Fruit fly (Drosophila melanogaster): ENCODE data around the gene Cpr67B.

The Cpr67B gene

dm6 chr3L:9377198-9378035 is 27.2 kb upstream of the Cpr67B start, which contains the start of gene Hsp26 (continued):
- TF ChIP-seq her (GFP tag; optimal IDR thresholded peaks at IDR 0.05), result peak; percentile 87
- no peak for TF ChIP-seq Sry-β (GFP tag; optimal IDR thresholded peaks at IDR 0.05)
- peak; percentile 62 for TF ChIP-seq tx (GFP tag; optimal IDR thresholded peaks at IDR 0.05)
- peak; percentile 69 for TF ChIP-seq Max (GFP tag; optimal IDR thresholded peaks at IDR 0.05)
- peak; percentile 90 for TF ChIP-seq PHDP (tag; optimal IDR thresholded peaks at IDR 0.05)
- peak; percentile 53; the same call in 1 of the 2 replicates for TF ChIP-seq sim (GFP tag; IDR thresholded peaks at IDR 0.05)
- peak in 1 of 2 experiments; percentile 80 for TF ChIP-seq Eip74EF (GFP tag; optimal IDR thresholded peaks at IDR 0.05)
- no peak for TF ChIP-seq TFAM (GFP tag; optimal IDR thresholded peaks at IDR 0.05)
- peak; percentile 81 for TF ChIP-seq zfh1 (GFP tag; IDR thresholded peaks at IDR 0.05)
- TF ChIP-seq HLHmδ (GFP tag; optimal IDR thresholded peaks at IDR 0.05), result no peak
- TF ChIP-seq kni (GFP tag; optimal IDR thresholded peaks at IDR 0.05), result no peak
- peak; percentile 53; the same call in 1 of the 2 replicates for TF ChIP-seq Oaz (GFP tag; IDR thresholded peaks at IDR 0.05)
- TF ChIP-seq phol (tag; optimal IDR thresholded peaks at IDR 0.05), result peak; percentile 75
- peak; percentile 83 for TF ChIP-seq disco-r (GFP tag; optimal IDR thresholded peaks at IDR 0.05)
- peak; percentile 80 for TF ChIP-seq CG10209 (GFP tag; optimal IDR thresholded peaks at IDR 0.05)
- TF ChIP-seq CG11085 (GFP tag; IDR thresholded peaks at IDR 0.05), result 0 out of 2 replicates have a peak, but pooled peaks have one; percentile 23
- TF ChIP-seq vvl (GFP tag; IDR thresholded peaks at IDR 0.05), result peak; percentile 96
- TF ChIP-seq CG10274 (GFP tag; optimal IDR thresholded peaks at IDR 0.05), result peak; percentile 3
- TF ChIP-seq Trl (optimal IDR thresholded peaks at IDR 0.05), result peak; percentile 81 to 97
- TF ChIP-seq Trl (GFP tag; optimal IDR thresholded peaks at IDR 0.05), result peak; percentile 94
- TF ChIP-seq Deaf1 (tag; optimal IDR thresholded peaks at IDR 0.05), result peak; percentile 71
- peak; percentile 46 for TF ChIP-seq CG30020 (tag; optimal IDR thresholded peaks at IDR 0.05)
- TF ChIP-seq HHEX (GFP tag; optimal IDR thresholded peaks at IDR 0.05), result peak; percentile 72
- TF ChIP-seq peb (GFP tag; IDR thresholded peaks at IDR 0.05), result peak; percentile 72
- TF ChIP-seq insv (GFP tag; optimal IDR thresholded peaks at IDR 0.05), result no peak
- peak; percentile 86 for TF ChIP-seq CG7839 (tag; optimal IDR thresholded peaks at IDR 0.05)
- no peak for TF ChIP-seq sna (GFP tag; IDR thresholded peaks at IDR 0.05; ENCODE audit: partially characterized antibody)
- TF ChIP-seq CG10431 (GFP tag; optimal IDR thresholded peaks at IDR 0.05), result no peak
- TF ChIP-seq CG2116 (GFP tag; optimal IDR thresholded peaks at IDR 0.05), result peak; percentile 54
- TF ChIP-seq CG8944 (GFP tag; optimal IDR thresholded peaks at IDR 0.05), result peak; percentile 82
- TF ChIP-seq toy (GFP tag; IDR thresholded peaks at IDR 0.05), result no peak
- no peak for TF ChIP-seq Hey (tag; optimal IDR thresholded peaks at IDR 0.05)
- TF ChIP-seq Dll (GFP tag; IDR thresholded peaks at IDR 0.05; ENCODE audit: partially characterized antibody), result peak; percentile 30; the same call in 2 of the 4 replicates
- peak; percentile 79 for TF ChIP-seq chn (GFP tag; optimal IDR thresholded peaks at IDR 0.05)
- TF ChIP-seq psq (GFP tag; optimal IDR thresholded peaks at IDR 0.05), result peak; percentile 64
- peak; percentile 74 for TF ChIP-seq CG10147 (GFP tag; optimal IDR thresholded peaks at IDR 0.05)
- TF ChIP-seq grn (GFP tag; optimal IDR thresholded peaks at IDR 0.05), result peak; percentile 18
- TF ChIP-seq Xbp1 (GFP tag; optimal IDR thresholded peaks at IDR 0.05), result peak; percentile 89
- TF ChIP-seq Ets65A (GFP tag), result peak; percentile 91
- peak; percentile 61; the same call in 1 of the 3 replicates for TF ChIP-seq CG11456 (GFP tag; IDR thresholded peaks at IDR 0.05)
- TF ChIP-seq tgo (GFP tag; IDR thresholded peaks at IDR 0.05), result peak; percentile 82
- no peak for TF ChIP-seq Hr39 (optimal IDR thresholded peaks at IDR 0.05)
- TF ChIP-seq CG6175 (GFP tag; IDR thresholded peaks at IDR 0.05), result no peak
- peak; percentile 87 for TF ChIP-seq nau (GFP tag; optimal IDR thresholded peaks at IDR 0.05)
- no peak for TF ChIP-seq tna (GFP tag; IDR thresholded peaks at IDR 0.05; ENCODE audit: partially characterized antibody)
- TF ChIP-seq CG7372 (GFP tag; IDR thresholded peaks at IDR 0.05), result 0 out of 2 replicates have a peak, but pooled peaks have one; percentile 35
- peak; percentile 44 for TF ChIP-seq CG4617 (GFP tag; optimal IDR thresholded peaks at IDR 0.05; ENCODE audit: borderline replicate concordance)
- peak; percentile 49 for TF ChIP-seq B-H2 (GFP tag; optimal IDR thresholded peaks at IDR 0.05)
- TF ChIP-seq CG8478 (optimal IDR thresholded peaks at IDR 0.05), result no peak
